Worm (Caenorhabditis elegans): ENCODE measurements around the gene fbxa-27.

DNA sequence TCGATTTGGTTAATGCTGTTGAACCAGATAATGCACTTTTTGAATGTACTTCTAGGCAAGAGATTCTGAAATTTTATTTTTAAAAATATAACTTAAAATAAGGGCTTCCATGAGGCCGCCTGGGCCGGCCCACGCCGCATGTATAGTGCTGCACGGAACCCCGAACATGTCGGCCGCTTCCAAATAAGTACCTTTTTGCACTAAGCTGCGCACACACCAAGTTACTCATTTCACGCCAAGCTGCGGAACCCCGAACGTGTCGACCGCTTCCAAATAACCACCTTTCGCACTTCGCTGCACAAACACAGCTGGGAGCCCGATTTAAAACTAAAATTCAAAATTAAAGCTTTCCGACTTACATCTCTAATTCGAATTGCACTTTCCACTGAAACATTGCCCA is 31.4 kb upstream of the fbxa-27 start:
- TF ChIP-seq nhr-12 (tag; optimal IDR thresholded peaks at IDR 0.05) (no peak), C34F6.9 (tag; optimal IDR thresholded peaks at IDR 0.05) (no peak), nhr-237 (tag; optimal IDR thresholded peaks at IDR 0.05) (no peak), elt-3 (tag; optimal IDR thresholded peaks at IDR 0.05) (no peak), snpc-4 (tag; optimal IDR thresholded peaks at IDR 0.05) (no peak), aly-2 (tag; optimal IDR thresholded peaks at IDR 0.05) (no peak), nhr-10 (tag; optimal IDR thresholded peaks at IDR 0.05) (no peak), nhr-11 (tag; optimal IDR thresholded peaks at IDR 0.05) (no peak), ceh-82 (tag; optimal IDR thresholded peaks at IDR 0.05) (no peak), sma-9 (GFP tag; optimal IDR thresholded peaks at IDR 0.05) (no peak), sma-9 (tag; optimal IDR thresholded peaks at IDR 0.05) (no peak), dmd-4 (tag; optimal IDR thresholded peaks at IDR 0.05) (no peak)
